Worm (Caenorhabditis elegans): ENCODE data around the gene cwp-1.
A peak's percentile ranks its signal among the peaks of the same experiment; 100 is the strongest.

cwp-1 gene

DNA sequence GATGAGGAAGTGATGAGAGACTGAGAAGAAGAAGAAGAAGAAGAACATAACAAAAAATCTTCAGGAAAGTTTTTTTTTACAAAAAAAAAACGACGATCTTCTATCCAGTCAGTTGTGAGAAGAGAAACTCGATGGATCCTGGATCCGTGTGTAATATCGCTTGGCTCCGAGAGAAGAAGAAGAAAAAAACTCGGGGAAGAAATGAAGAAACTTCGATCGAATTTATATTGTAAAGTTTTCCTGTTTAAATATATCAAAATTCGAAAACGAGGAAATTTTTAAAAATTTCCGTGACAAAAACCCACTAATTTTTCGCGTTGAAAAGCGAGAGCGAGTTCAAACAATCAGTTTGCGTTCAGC, 17.8 kb downstream of the cwp-1 start, which contains the start of gene adss-1:
adss-1 (minus strand) TSS at position 101 of the 360 bp plus-strand sequence.
- TF ChIP-seq aly-2 (tag; optimal IDR thresholded peaks at IDR 0.05) (no peak), lin-39 (tag; optimal IDR thresholded peaks at IDR 0.05) (no peak), nhr-43 (tag; optimal IDR thresholded peaks at IDR 0.05; ENCODE audit: poor library complexity, severe bottlenecking) (no peak), pha-4 (tag; optimal IDR thresholded peaks at IDR 0.05) (no peak), lin-15B (tag; optimal IDR thresholded peaks at IDR 0.05) (no peak)

DNA sequence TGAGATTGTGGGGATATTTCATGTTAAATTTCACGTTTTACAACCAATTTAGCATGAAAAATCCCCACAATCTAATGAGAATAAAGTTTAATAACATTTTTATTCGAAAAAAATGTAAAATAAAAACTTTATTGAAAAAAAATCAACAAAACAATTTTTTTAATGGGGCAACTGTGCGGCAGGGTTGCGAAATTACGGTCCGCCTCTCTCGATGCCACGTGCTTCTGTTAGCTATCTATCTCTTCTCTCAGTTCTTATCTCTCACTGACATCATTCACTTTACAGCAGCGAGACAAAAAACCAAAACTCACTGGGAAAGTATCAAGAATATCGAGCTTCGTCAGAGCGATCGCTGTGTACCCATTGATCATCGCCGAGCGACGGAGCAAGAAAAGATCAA, 20.5 kb downstream of the cwp-1 start:
- TF ChIP-seq nfya-1 (tag; optimal IDR thresholded peaks at IDR 0.05; ENCODE audit: insufficient read depth) (peak; percentile 16), ama-1 (optimal IDR thresholded peaks at IDR 0.05) (peak; percentile 2), egl-27 (tag; optimal IDR thresholded peaks at IDR 0.05) (no peak), mdl-1 (tag; optimal IDR thresholded peaks at IDR 0.05) (peak; percentile 0), elt-3 (tag; optimal IDR thresholded peaks at IDR 0.05) (no peak), elt-2 (tag; optimal IDR thresholded peaks at IDR 0.05) (peak; percentile 27)

- TF ChIP-seq ceh-16 (tag; optimal IDR thresholded peaks at IDR 0.05) (no peak), lin-39 (tag; optimal IDR thresholded peaks at IDR 0.05) (no peak), nhr-12 (tag; optimal IDR thresholded peaks at IDR 0.05) (no peak), nhr-67 (tag; optimal IDR thresholded peaks at IDR 0.05) (no peak)
Measured at ce11 chrV:4818563-4818962, 22.5 kb downstream of the cwp-1 start, which contains the start of gene ccep-97. Gene ccep-97, minus strand, starts transcription at chrV:4818663.

DNA sequence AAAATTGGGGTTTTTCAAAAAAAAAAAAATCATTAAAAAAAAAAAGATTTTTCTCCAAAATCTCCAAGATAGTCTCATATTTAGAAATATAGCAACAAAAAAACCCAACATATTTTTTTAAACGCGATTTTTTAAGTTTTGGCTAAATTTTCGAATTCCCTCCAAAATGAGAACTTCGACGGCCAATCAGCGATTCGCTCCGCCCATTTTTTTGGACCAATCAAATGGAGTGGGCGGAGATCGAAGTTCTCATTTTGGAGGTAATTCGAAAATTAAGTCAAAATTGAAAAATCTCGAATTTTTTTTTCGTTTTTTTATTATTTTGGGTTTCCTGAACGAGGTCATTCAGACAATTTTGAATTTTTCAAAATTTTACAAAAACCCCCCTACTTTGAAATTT, 27.3 kb downstream of the cwp-1 start:
- TF ChIP-seq nhr-11 (tag; optimal IDR thresholded peaks at IDR 0.05) (no peak), nfya-1 (tag; optimal IDR thresholded peaks at IDR 0.05; ENCODE audit: insufficient read depth) (peak; percentile 65)

ce11 chrV:4810653-4811052, 30.4 kb downstream of the cwp-1 start:
- TF ChIP-seq snpc-4 (tag; optimal IDR thresholded peaks at IDR 0.05) (peak; percentile 48), nfya-1 (tag; optimal IDR thresholded peaks at IDR 0.05; ENCODE audit: insufficient read depth) (peak; percentile 63), lin-39 (tag; optimal IDR thresholded peaks at IDR 0.05) (peak; percentile 56), zag-1 (tag; optimal IDR thresholded peaks at IDR 0.05) (no peak), hmg-11 (tag; optimal IDR thresholded peaks at IDR 0.05) (peak; percentile 70), lin-15B (tag; optimal IDR thresholded peaks at IDR 0.05) (peak; percentile 82), pha-4 (tag; optimal IDR thresholded peaks at IDR 0.05) (peak; percentile 9), nhr-237 (tag; optimal IDR thresholded peaks at IDR 0.05) (no peak)

DNA sequence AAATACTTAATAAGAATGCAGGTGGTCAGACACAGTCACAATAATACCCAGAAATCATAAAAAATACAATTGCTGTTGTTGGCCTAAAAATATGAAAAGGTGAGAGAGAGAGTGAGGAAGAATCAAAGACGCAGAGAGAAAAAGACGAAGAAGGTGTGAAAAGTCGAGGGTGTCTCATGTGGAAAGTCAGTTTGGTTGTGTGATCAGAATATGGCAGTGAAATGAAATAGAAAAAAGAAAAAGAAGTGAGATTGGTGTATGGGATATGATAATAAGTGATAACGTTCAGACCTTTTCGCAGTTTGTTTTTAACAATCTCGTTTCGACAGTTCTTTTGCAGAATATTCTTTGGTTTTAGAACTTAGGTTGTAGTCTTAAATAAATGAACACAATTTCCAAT, 34.2 kb downstream of the cwp-1 start:
- TF ChIP-seq nhr-11 (tag; optimal IDR thresholded peaks at IDR 0.05): no peak

ce11 chrV:4805847-4806246, 35.2 kb downstream of the cwp-1 start, which contains the start of gene R02F11.3:
Gene R02F11.3, minus strand, starts transcription at chrV:4805947.
- TF ChIP-seq mdl-1 (tag; optimal IDR thresholded peaks at IDR 0.05): no peak
- no peak for TF ChIP-seq unc-62 (GFP tag; optimal IDR thresholded peaks at IDR 0.05)

- TF ChIP-seq pqm-1 (tag; optimal IDR thresholded peaks at IDR 0.05) (no peak), nfya-1 (tag; optimal IDR thresholded peaks at IDR 0.05; ENCODE audit: insufficient read depth) (no peak), nhr-12 (tag; optimal IDR thresholded peaks at IDR 0.05) (no peak), egl-27 (tag; optimal IDR thresholded peaks at IDR 0.05) (no peak), nhr-67 (tag; optimal IDR thresholded peaks at IDR 0.05) (no peak), mdl-1 (tag; optimal IDR thresholded peaks at IDR 0.05) (no peak), ceh-16 (tag; optimal IDR thresholded peaks at IDR 0.05) (no peak), ceh-9 (tag; optimal IDR thresholded peaks at IDR 0.05) (no peak), R02D3.7 (tag; optimal IDR thresholded peaks at IDR 0.05) (no peak), tbx-2 (tag; optimal IDR thresholded peaks at IDR 0.05) (no peak), lin-15B (tag; optimal IDR thresholded peaks at IDR 0.05) (no peak), daf-12 (tag; optimal IDR thresholded peaks at IDR 0.05) (no peak), ceh-28 (tag; optimal IDR thresholded peaks at IDR 0.05) (no peak)
Measured at ce11 chrV:4801943-4802342, 39.1 kb downstream of the cwp-1 start.
